Worm (Caenorhabditis elegans): ENCODE measurements around the gene R04A9.1.

DNA sequence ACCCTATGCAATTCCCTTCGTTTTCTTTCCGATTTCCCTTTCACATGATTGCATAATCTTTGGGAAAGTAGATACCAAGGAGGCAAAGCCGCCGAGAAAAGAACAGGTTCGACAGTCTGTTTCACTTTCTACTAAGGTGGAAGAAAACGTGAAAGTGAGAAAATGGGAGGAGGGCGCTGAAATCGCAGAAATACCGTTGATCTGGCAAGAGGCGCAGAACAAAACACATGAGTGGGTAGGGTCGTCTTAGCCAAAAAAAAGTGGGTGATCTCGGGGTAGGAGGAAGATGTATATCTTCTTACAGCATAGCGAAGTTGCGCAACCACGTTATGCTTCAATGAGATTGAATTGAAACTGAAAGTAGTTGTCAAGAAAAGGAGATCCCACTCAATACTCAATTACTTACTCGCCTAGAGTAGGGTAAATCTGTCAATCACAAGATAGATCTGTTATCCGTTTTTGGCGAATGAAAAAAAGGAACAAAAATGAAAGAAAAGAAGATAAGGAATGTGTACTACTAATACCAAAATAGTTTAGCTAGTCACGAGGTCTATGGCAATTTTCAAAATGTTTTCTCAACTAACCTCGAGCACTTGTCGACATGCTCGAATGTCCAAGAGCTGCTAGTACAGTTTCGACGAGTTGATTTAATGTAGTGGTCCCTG, 28.5 kb downstream of the R04A9.1 start:
- TF ChIP-seq him-1 (tag; optimal IDR thresholded peaks at IDR 0.05) (no peak), dao-5 (tag; optimal IDR thresholded peaks at IDR 0.05) (no peak), W03F9.2 (tag; optimal IDR thresholded peaks at IDR 0.05) (no peak)

Measured in whole organism, L4/young adult.